Worm (Caenorhabditis elegans) whole organism, L4 larva: Measurements from ENCODE around the gene F26C11.1.

Experiments used
- R02D3.7 ChIP-seq: fragments of 150-350 bp; sonication (generic microtip); optimal IDR thresholded peaks from 3 replicates; lab custom pipeline; 2014; ENCODE audit warnings: missing biosample characterization, missing genetic modification characterization
- ama-1 ChIP-seq: fragments of 150-350 bp; optimal IDR thresholded peaks from 2 replicates; lab custom pipeline; 2014; ENCODE audit warnings: inconsistent platforms, mixed read lengths
- lin-39 ChIP-seq: fragments of 150-350 bp; optimal IDR thresholded peaks from 2 replicates; lab custom pipeline; 2014; ENCODE audit warnings: missing biosample characterization, missing genetic modification reagents, missing genetic modification characterization

DNA sequence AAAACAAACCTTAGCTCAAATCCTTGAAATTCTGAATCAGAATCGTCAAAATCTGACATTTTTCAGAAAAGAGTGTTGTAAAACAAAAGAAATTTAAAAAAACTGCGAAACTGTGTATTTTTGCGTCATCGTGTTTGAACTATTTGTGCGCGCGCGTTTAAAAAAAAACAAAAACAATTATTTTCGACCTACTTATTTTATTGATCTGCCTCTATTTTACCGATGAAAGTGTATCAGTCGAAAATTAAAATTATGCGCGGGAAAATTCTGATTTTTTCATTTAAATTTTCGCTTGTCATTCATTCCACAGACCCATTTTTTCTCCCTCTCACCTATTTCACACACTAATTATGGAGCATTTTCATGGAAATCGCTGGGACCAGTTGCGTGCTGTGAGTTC is 44.3 kb downstream of the F26C11.1 start, which contains the start of the genes C05C10.7 and C05C10.5:
- TF ChIP-seq lin-39 (tag; lab: Kevin White, UChicago) (no peak), R02D3.7 (tag; lab: Kevin White, UChicago) (no peak), ama-1 (no peak)
